Worm (Caenorhabditis elegans) whole organism, midembryonic: ENCODE data around the gene srx-135.

ENCODE experiments used
- T22C8.4 ChIP-seq: fragments of 200-800 bp; sonication (Bioruptor generic); IDR thresholded peaks from 2 replicates; pipeline ENCODE4 v1.3.6; 2022; ENCODE audit warnings: missing genetic modification characterization, missing compliant biosample characterization
- cog-1 ChIP-seq: sonication (generic microtip); optimal IDR thresholded peaks from 2 replicates; lab custom pipeline; 2016; ENCODE audit warnings: missing genetic modification characterization, missing compliant biosample characterization
- flt-1 ChIP-seq: fragments of 200-800 bp; sonication (Bioruptor generic); IDR thresholded peaks from 2 replicates; pipeline ENCODE4 v1.3.6; 2022; ENCODE audit warnings: missing genetic modification characterization, missing compliant biosample characterization
- klf-2 ChIP-seq: fragments of 200-800 bp; sonication (Bioruptor generic); conservative IDR thresholded peaks from 2 replicates; pipeline ENCODE4 v1.3.6; 2022; ENCODE audit warnings: missing genetic modification reagents, missing genetic modification characterization, missing compliant biosample characterization
- med-1 ChIP-seq: sonication (generic microtip); optimal IDR thresholded peaks from 2 replicates; lab custom pipeline; 2017; ENCODE audit warnings: missing genetic modification characterization, mild to moderate bottlenecking, missing compliant biosample characterization, antibody characterized with exemption, missing genetic modification reagents; ENCODE audit not compliant: insufficient read depth
- ref-1 ChIP-seq: fragments of 200-800 bp; sonication (Bioruptor generic); conservative IDR thresholded peaks from 2 replicates; pipeline ENCODE4 v1.3.6; 2022; ENCODE audit warnings: missing genetic modification reagents, missing genetic modification characterization, missing compliant biosample characterization
- tab-1 ChIP-seq: fragments of 200-800 bp; sonication (Bioruptor generic); IDR thresholded peaks from 2 replicates; pipeline ENCODE4 v1.3.6; 2022; ENCODE audit warnings: missing genetic modification characterization, missing compliant biosample characterization
- ztf-23 ChIP-seq: fragments of 200-800 bp; sonication (Bioruptor generic); IDR thresholded peaks from 2 replicates; pipeline ENCODE4 v1.3.6; 2022; ENCODE audit warnings: missing genetic modification reagents, missing genetic modification characterization, missing compliant biosample characterization
- ztf-29 ChIP-seq: fragments of 200-800 bp; sonication (Bioruptor generic); IDR thresholded peaks from 2 replicates; pipeline ENCODE4 v1.3.6; 2022; ENCODE audit warnings: missing genetic modification reagents, missing genetic modification characterization, missing compliant biosample characterization

Gene srx-135

ce11 chrV:13863700-13864099 lies 4.7 kb downstream of the srx-135 start:
- TF ChIP-seq ref-1 (no peak), cog-1 (tag; lab: Kevin White, UChicago) (no peak), ztf-23 (GFP tag; lab: Robert Waterston, UW) (no peak), ztf-29 (no peak), flt-1 (GFP tag; lab: Robert Waterston, UW) (no peak), tab-1 (GFP tag; lab: Robert Waterston, UW) (no peak), klf-2 (no peak), med-1 (GFP tag; lab: Kevin White, UChicago) (no peak), T22C8.4 (GFP tag; lab: Robert Waterston, UW) (no peak)

DNA sequence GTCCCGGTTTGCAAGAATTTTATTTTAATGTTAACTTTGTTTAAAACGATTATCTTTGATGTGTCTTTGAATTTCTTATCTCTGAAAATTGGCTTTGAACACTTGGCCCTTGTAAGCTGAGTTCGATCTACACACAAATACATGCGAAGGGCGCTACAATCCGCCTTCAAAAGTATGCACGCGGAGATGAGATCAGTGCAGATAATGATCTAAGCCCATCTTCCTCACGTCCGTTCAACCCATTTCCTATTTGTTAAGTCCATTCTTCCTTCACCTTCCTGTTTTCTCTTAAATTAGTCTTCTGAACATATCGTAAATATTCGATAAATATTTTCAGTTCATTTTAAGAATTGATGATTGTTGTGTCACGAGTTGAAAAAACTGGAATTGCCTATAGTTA lies 7.3 kb downstream of the srx-135 start, which contains the start of gene nhr-175:
TSS of gene nhr-175 (plus strand) at position 339 of the 400 bp plus-strand sequence.
- TF ChIP-seq tab-1 (GFP tag; lab: Robert Waterston, UW) (no peak), klf-2 (no peak), med-1 (GFP tag; lab: Kevin White, UChicago) (no peak), ztf-29 (no peak), cog-1 (tag; lab: Kevin White, UChicago) (no peak), T22C8.4 (GFP tag; lab: Robert Waterston, UW) (no peak), ref-1 (no peak), flt-1 (GFP tag; lab: Robert Waterston, UW) (no peak), ztf-23 (GFP tag; lab: Robert Waterston, UW) (no peak)

- TF ChIP-seq ztf-29 = no peak
- TF ChIP-seq klf-2 = no peak
- no peak for TF ChIP-seq flt-1 (GFP tag; lab: Robert Waterston, UW)
- no peak for TF ChIP-seq tab-1 (GFP tag; lab: Robert Waterston, UW)
- TF ChIP-seq cog-1 (tag; lab: Kevin White, UChicago) = no peak
- TF ChIP-seq T22C8.4 (GFP tag; lab: Robert Waterston, UW) = no peak
- no peak for TF ChIP-seq ref-1
- no peak for TF ChIP-seq med-1 (GFP tag; lab: Kevin White, UChicago)
- no peak for TF ChIP-seq ztf-23 (GFP tag; lab: Robert Waterston, UW)
Observed at ce11 chrV:13869551-13869950, 10.5 kb downstream of the srx-135 start.

ce11 chrV:13872895-13873294 lies 13.9 kb downstream of the srx-135 start, which contains the start of gene cpt-5:
cpt-5 (plus strand) TSS chrV:13873195.
- TF ChIP-seq med-1 (GFP tag; lab: Kevin White, UChicago) (no peak), ztf-23 (GFP tag; lab: Robert Waterston, UW) (no peak), klf-2 (no peak), ztf-29 (no peak), cog-1 (tag; lab: Kevin White, UChicago) (no peak), T22C8.4 (GFP tag; lab: Robert Waterston, UW) (no peak), flt-1 (GFP tag; lab: Robert Waterston, UW) (no peak), tab-1 (GFP tag; lab: Robert Waterston, UW) (no peak), ref-1 (no peak)

- TF ChIP-seq cog-1 (tag; lab: Kevin White, UChicago) = no peak
- TF ChIP-seq ref-1 = no peak
- no peak for TF ChIP-seq ztf-29
- TF ChIP-seq tab-1 (GFP tag; lab: Robert Waterston, UW) = no peak
- TF ChIP-seq ztf-23 (GFP tag; lab: Robert Waterston, UW) = no peak
Observed at ce11 chrV:13873323-13873722, 14.3 kb downstream of the srx-135 start.

ce11 chrV:13876529-13876928 lies 17.5 kb downstream of the srx-135 start, which contains the start of gene T22G5.1:
T22G5.1 (plus strand) TSS chrV:13876829.
- TF ChIP-seq ref-1 (no peak), tab-1 (GFP tag; lab: Robert Waterston, UW) (no peak), ztf-29 (no peak), med-1 (GFP tag; lab: Kevin White, UChicago) (no peak), flt-1 (GFP tag; lab: Robert Waterston, UW) (no peak), klf-2 (no peak), cog-1 (tag; lab: Kevin White, UChicago) (no peak), ztf-23 (GFP tag; lab: Robert Waterston, UW) (no peak), T22C8.4 (GFP tag; lab: Robert Waterston, UW) (no peak)

ce11 chrV:13878226-13878625 lies 19.2 kb downstream of the srx-135 start:
- TF ChIP-seq med-1 (GFP tag; lab: Kevin White, UChicago) = no peak
- no peak for TF ChIP-seq ztf-23 (GFP tag; lab: Robert Waterston, UW)
- no peak for TF ChIP-seq tab-1 (GFP tag; lab: Robert Waterston, UW)
- TF ChIP-seq flt-1 (GFP tag; lab: Robert Waterston, UW) = no peak
- TF ChIP-seq cog-1 (tag; lab: Kevin White, UChicago) = no peak

- no peak for TF ChIP-seq ztf-23 (GFP tag; lab: Robert Waterston, UW)
- TF ChIP-seq flt-1 (GFP tag; lab: Robert Waterston, UW) = no peak
- TF ChIP-seq tab-1 (GFP tag; lab: Robert Waterston, UW) = no peak
Observed at ce11 chrV:13879241-13879640, 20.2 kb downstream of the srx-135 start, which contains the start of gene lbp-7. lbp-7 (plus strand) TSS chrV:13879552.

- no peak for TF ChIP-seq T22C8.4 (GFP tag; lab: Robert Waterston, UW)
- TF ChIP-seq klf-2 = no peak
- no peak for TF ChIP-seq med-1 (GFP tag; lab: Kevin White, UChicago)
- no peak for TF ChIP-seq flt-1 (GFP tag; lab: Robert Waterston, UW)
- no peak for TF ChIP-seq cog-1 (tag; lab: Kevin White, UChicago)
- no peak for TF ChIP-seq tab-1 (GFP tag; lab: Robert Waterston, UW)
- TF ChIP-seq ztf-23 (GFP tag; lab: Robert Waterston, UW) = no peak
- no peak for TF ChIP-seq ref-1
- no peak for TF ChIP-seq ztf-29
Observed at ce11 chrV:13880163-13880562, 21.2 kb downstream of the srx-135 start.

- no peak for TF ChIP-seq klf-2
- TF ChIP-seq T22C8.4 (GFP tag; lab: Robert Waterston, UW) = no peak
- no peak for TF ChIP-seq flt-1 (GFP tag; lab: Robert Waterston, UW)
- TF ChIP-seq med-1 (GFP tag; lab: Kevin White, UChicago) = no peak
- TF ChIP-seq tab-1 (GFP tag; lab: Robert Waterston, UW) = no peak
- no peak for TF ChIP-seq cog-1 (tag; lab: Kevin White, UChicago)
- TF ChIP-seq ref-1 = no peak
- no peak for TF ChIP-seq ztf-23 (GFP tag; lab: Robert Waterston, UW)
- TF ChIP-seq ztf-29 = no peak
Observed at ce11 chrV:13880607-13881006, 21.6 kb downstream of the srx-135 start, which contains the start of gene T22G5.3. T22G5.3 (plus strand) TSS chrV:13880907.
